Worm (Caenorhabditis elegans) whole organism, early embryonic: Measurements from ENCODE around the gene Y54G2A.49.

Experiments
- B0310.2 ChIP-seq: sonication (generic microtip); optimal IDR thresholded peaks from 2 replicates; lab custom pipeline; 2016; ENCODE audit warnings: mild to moderate bottlenecking, missing genetic modification characterization, missing compliant biosample characterization
- aly-1 ChIP-seq: sonication (generic microtip); optimal IDR thresholded peaks from 2 replicates; lab custom pipeline; 2016; ENCODE audit warnings: missing genetic modification characterization, missing compliant biosample characterization
- ama-1 ChIP-seq: fragments of 150-350 bp; optimal IDR thresholded peaks from 2 replicates; lab custom pipeline; 2014
- ceh-13 ChIP-seq: fragments of 200-800 bp; sonication (Bioruptor generic); optimal IDR thresholded peaks from 2 replicates; lab custom pipeline; 2018; ENCODE audit warnings: mild to moderate bottlenecking, missing genetic modification characterization, missing compliant biosample characterization
- ets-7 ChIP-seq: sonication (generic microtip); optimal IDR thresholded peaks from 2 replicates; lab custom pipeline; 2016; ENCODE audit warnings: missing genotype, missing genetic modification characterization, missing compliant biosample characterization
- flt-1 ChIP-seq: fragments of 200-800 bp; sonication (Bioruptor generic); IDR thresholded peaks from 2 replicates; pipeline ENCODE4 v1.3.6; 2022; ENCODE audit warnings: missing genetic modification characterization, missing compliant biosample characterization
- hmg-4 ChIP-seq: fragments of 200-800 bp; sonication (Bioruptor generic); optimal IDR thresholded peaks from 2 replicates; lab custom pipeline; 2018; ENCODE audit warnings: mild to moderate bottlenecking, missing genetic modification characterization, missing compliant biosample characterization
- tbx-11 ChIP-seq: fragments of 200-800 bp; sonication (Bioruptor generic); IDR thresholded peaks from 2 replicates; pipeline ENCODE4 v1.3.6; 2022; ENCODE audit warnings: missing genetic modification characterization, missing compliant biosample characterization

DNA sequence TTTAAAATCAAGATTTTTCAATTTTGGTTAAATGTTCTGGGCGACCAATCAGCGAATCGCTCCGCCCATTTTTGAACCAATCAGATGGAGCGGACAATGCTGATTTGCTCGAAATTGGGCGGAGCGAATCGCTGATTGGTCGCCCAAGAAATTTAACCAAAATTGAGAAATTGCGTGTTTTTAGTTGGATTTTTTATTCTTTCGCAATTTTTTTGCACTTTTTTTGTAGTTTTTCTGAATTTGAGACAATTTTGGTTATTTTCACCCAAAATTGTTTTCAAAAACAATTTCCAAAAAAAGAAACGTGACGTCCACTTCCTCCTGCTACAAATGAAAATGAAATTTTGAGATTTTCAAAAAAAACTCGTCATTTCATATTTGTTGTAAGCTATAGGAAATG is 33.6 kb upstream of the Y54G2A.49 start, which contains the start of gene dml-1:
- no peak for TF ChIP-seq ama-1 (lab: Kevin White, UChicago)
- TF ChIP-seq flt-1 (GFP tag; lab: Robert Waterston, UW), result no peak
- TF ChIP-seq tbx-11 (GFP tag; lab: Robert Waterston, UW), result no peak
- TF ChIP-seq aly-1 (tag; lab: Kevin White, UChicago), result no peak
- TF ChIP-seq B0310.2, result no peak
- TF ChIP-seq hmg-4 (GFP tag; lab: Kevin White, UChicago), result no peak
- no peak for TF ChIP-seq ceh-13 (GFP tag; lab: Kevin White, UChicago)
- no peak for TF ChIP-seq ets-7 (tag; lab: Kevin White, UChicago)
